Fruit fly (Drosophila melanogaster) whole organism, pupa: ENCODE measurements around the gene CG17258.

Source experiments
- CG10348 ChIP-seq: fragments of 200-800 bp; sonication (Bioruptor generic); IDR thresholded peaks from 2 replicates; pipeline ENCODE4 v1.3.6; 2022; ENCODE audit warnings: missing biosample characterization, missing genetic modification characterization
- CG12605 ChIP-seq: fragments of 200-800 bp; sonication (Bioruptor generic); IDR thresholded peaks from 2 replicates; pipeline ENCODE4 v1.3.6; 2022; ENCODE audit warnings: missing biosample characterization, missing genetic modification characterization
- CG13204 ChIP-seq: fragments of 200-800 bp; sonication (Bioruptor generic); optimal IDR thresholded peaks from 2 replicates; lab custom pipeline; 2018; ENCODE audit warnings: missing biosample characterization, mild to moderate bottlenecking, missing genetic modification characterization, moderate library complexity
- CG14655 ChIP-seq: fragments of 200-800 bp; sonication (Bioruptor generic); optimal IDR thresholded peaks from 3 replicates; lab custom pipeline; 2017; ENCODE audit warnings: mild to moderate bottlenecking, missing biosample characterization, missing genetic modification reagents, missing genetic modification characterization
- CG15710 ChIP-seq: fragments of 200-800 bp; sonication (Bioruptor generic); optimal IDR thresholded peaks from 2 replicates; lab custom pipeline; 2018; ENCODE audit warnings: missing biosample characterization, mild to moderate bottlenecking, missing genetic modification characterization, moderate library complexity
- CG17806 ChIP-seq: fragments of 200-800 bp; sonication (Bioruptor generic); optimal IDR thresholded peaks from 2 replicates; lab custom pipeline; 2018; ENCODE audit warnings: missing biosample characterization, mild to moderate bottlenecking, missing genetic modification characterization, moderate library complexity
- CG32121 ChIP-seq: fragments of 200-800 bp; sonication (Bioruptor generic); IDR thresholded peaks from 2 replicates; pipeline ENCODE4 v1.3.6; 2022; ENCODE audit warnings: missing biosample characterization, missing genetic modification characterization
- CG34367 ChIP-seq: fragments of 200-800 bp; sonication (Bioruptor generic); optimal IDR thresholded peaks from 2 replicates; lab custom pipeline; 2018; ENCODE audit warnings: missing biosample characterization, mild to moderate bottlenecking, missing genetic modification characterization
- CG4496 ChIP-seq: fragments of 200-800 bp; sonication (Bioruptor generic); IDR thresholded peaks from 3 replicates; pipeline ENCODE4 v1.3.6; 2022; ENCODE audit warnings: missing biosample characterization, missing genetic modification characterization
- CG8159 ChIP-seq: fragments of 200-800 bp; sonication (Bioruptor generic); optimal IDR thresholded peaks from 3 replicates; lab custom pipeline; 2018; ENCODE audit warnings: missing biosample characterization, mild to moderate bottlenecking, missing genetic modification characterization, moderate library complexity
- CG8301 ChIP-seq: fragments of 200-800 bp; sonication (Bioruptor generic); optimal IDR thresholded peaks from 2 replicates; lab custom pipeline; 2018; ENCODE audit warnings: missing biosample characterization, mild to moderate bottlenecking, missing genetic modification characterization
- CG9948 ChIP-seq: fragments of 200-800 bp; sonication (Bioruptor generic); optimal IDR thresholded peaks from 2 replicates; lab custom pipeline; 2018; ENCODE audit warnings: missing biosample characterization, mild to moderate bottlenecking, missing genetic modification characterization, moderate library complexity
- D1 ChIP-seq: fragments of 200-800 bp; sonication (Bioruptor generic); optimal IDR thresholded peaks from 2 replicates; lab custom pipeline; 2018; ENCODE audit warnings: missing biosample characterization, mild to moderate bottlenecking, missing genetic modification characterization, moderate library complexity
- EcR ChIP-seq: fragments of 200-800 bp; sonication (Bioruptor generic); optimal IDR thresholded peaks from 3 replicates; lab custom pipeline; 2019; ENCODE audit warnings: missing biosample characterization, missing genetic modification characterization, mild to moderate bottlenecking, moderate library complexity, missing genetic modification reagents
- Ets98B ChIP-seq: fragments of 200-800 bp; sonication (Bioruptor generic); IDR thresholded peaks from 2 replicates; pipeline ENCODE4 v1.3.6; 2022; ENCODE audit warnings: missing biosample characterization, missing genetic modification characterization
- Pif1A ChIP-seq: fragments of 200-800 bp; sonication (Bioruptor generic); optimal IDR thresholded peaks from 3 replicates; lab custom pipeline; 2016; ENCODE audit warnings: missing biosample characterization, missing genetic modification characterization
- Pif1B ChIP-seq: fragments of 200-800 bp; sonication (Bioruptor generic); optimal IDR thresholded peaks from 3 replicates; lab custom pipeline; 2016; ENCODE audit warnings: missing biosample characterization, missing genetic modification characterization
- Snoo ChIP-seq: fragments of 200-800 bp; sonication (Bioruptor generic); optimal IDR thresholded peaks from 3 replicates; lab custom pipeline; 2017; ENCODE audit warnings: missing biosample characterization, mild to moderate bottlenecking, missing genetic modification characterization, inconsistent platforms
- fd96Ca ChIP-seq: fragments of 200-800 bp; sonication (Bioruptor generic); IDR thresholded peaks from 3 replicates; pipeline ENCODE4 v1.3.6; 2022; ENCODE audit warnings: missing biosample characterization, missing genetic modification characterization
- gl ChIP-seq: fragments of 200-800 bp; sonication (Bioruptor generic); optimal IDR thresholded peaks from 2 replicates; lab custom pipeline; 2018; ENCODE audit warnings: missing biosample characterization, mild to moderate bottlenecking, missing genetic modification characterization
- rn ChIP-seq: fragments of 200-800 bp; sonication (Bioruptor generic); IDR thresholded peaks from 2 replicates; pipeline ENCODE4 v1.3.6; 2022; ENCODE audit warnings: missing biosample characterization, missing genetic modification characterization

The CG17258 gene

dm6 chr2L:3037153-3037579 lies 2.0 kb upstream of the CG17258 start, which contains the start of the genes CG17260 and SerRS:
CG17260 (plus strand) TSS chr2L:3037230.
SerRS (minus strand) TSS chr2L:3037403.
- TF ChIP-seq CG13204 (GFP tag; lab: Kevin White, UChicago), result no peak
- peak; percentile 82 for TF ChIP-seq rn
- TF ChIP-seq CG32121 (GFP tag; lab: Robert Waterston, UW), result peak; percentile 91
- peak; percentile 76 for TF ChIP-seq fd96Ca (GFP tag; lab: Robert Waterston, UW)
- TF ChIP-seq CG34367 (tag; lab: Kevin White, UChicago), result peak; percentile 76
- no peak for TF ChIP-seq Pif1A (GFP tag; lab: Kevin White, UChicago)
- TF ChIP-seq Ets98B (GFP tag; lab: Robert Waterston, UW), result peak; percentile 82
- TF ChIP-seq CG8301 (tag; lab: Kevin White, UChicago), result peak; percentile 86
- TF ChIP-seq Snoo (tag; lab: Kevin White, UChicago), result peak; percentile 81
- peak; percentile 90 for TF ChIP-seq CG9948
- peak; percentile 66 for TF ChIP-seq CG12605 (GFP tag; lab: Robert Waterston, UW)
- no peak for TF ChIP-seq CG14655 (GFP tag; lab: Kevin White, UChicago)
- peak; percentile 84 for TF ChIP-seq Pif1B (GFP tag; lab: Kevin White, UChicago)
- TF ChIP-seq D1 (tag; lab: Kevin White, UChicago), result no peak
- peak; percentile 90 for TF ChIP-seq CG10348 (GFP tag; lab: Robert Waterston, UW)
- peak; percentile 86 for TF ChIP-seq CG8159
- no peak for TF ChIP-seq EcR
- peak; percentile 61 for TF ChIP-seq gl (tag; lab: Kevin White, UChicago)
- TF ChIP-seq CG17806 (tag; lab: Kevin White, UChicago), result peak; percentile 90
- peak; percentile 89 for TF ChIP-seq CG15710 (tag; lab: Kevin White, UChicago)
- peak; percentile 91 for TF ChIP-seq CG4496

dm6 chr2L:3030350-3030749 lies 4.8 kb downstream of the CG17258 start, which contains the start of gene GABPI:
GABPI (plus strand) TSS chr2L:3030539.
- TF ChIP-seq Snoo (tag; lab: Kevin White, UChicago) (peak; percentile 21), D1 (tag; lab: Kevin White, UChicago) (no peak)

dm6 chr2L:3029012-3029411 lies 6.1 kb downstream of the CG17258 start, which contains the start of the genes Sf3b2 and CG17219:
Sf3b2 (minus strand) TSS chr2L:3029168.
CG17219 (plus strand) TSS chr2L:3029253.
- TF ChIP-seq CG13204 (GFP tag; lab: Kevin White, UChicago) (no peak), Pif1A (GFP tag; lab: Kevin White, UChicago) (no peak), gl (tag; lab: Kevin White, UChicago) (no peak), CG8301 (tag; lab: Kevin White, UChicago) (no peak), Ets98B (GFP tag; lab: Robert Waterston, UW) (no peak), CG34367 (tag; lab: Kevin White, UChicago) (no peak), CG12605 (GFP tag; lab: Robert Waterston, UW) (no peak), CG14655 (GFP tag; lab: Kevin White, UChicago) (no peak), EcR (no peak), CG15710 (tag; lab: Kevin White, UChicago) (no peak), fd96Ca (GFP tag; lab: Robert Waterston, UW) (no peak), Snoo (tag; lab: Kevin White, UChicago) (no peak), CG9948 (no peak), CG32121 (GFP tag; lab: Robert Waterston, UW) (no peak)

dm6 chr2L:3022986-3023385 lies 12.2 kb downstream of the CG17258 start, which contains the start of the genes alpha4GT1 and Prp40:
alpha4GT1 (minus strand) TSS chr2L:3023141.
Prp40 (plus strand) TSS chr2L:3023226.
- TF ChIP-seq Ets98B (GFP tag; lab: Robert Waterston, UW), result no peak
- TF ChIP-seq CG9948, result no peak
- TF ChIP-seq CG8159, result no peak
- no peak for TF ChIP-seq CG34367 (tag; lab: Kevin White, UChicago)
- no peak for TF ChIP-seq Pif1B (GFP tag; lab: Kevin White, UChicago)
- TF ChIP-seq rn, result no peak
- TF ChIP-seq D1 (tag; lab: Kevin White, UChicago), result no peak
- no peak for TF ChIP-seq CG14655 (GFP tag; lab: Kevin White, UChicago)
- no peak for TF ChIP-seq CG8301 (tag; lab: Kevin White, UChicago)
- TF ChIP-seq CG10348 (GFP tag; lab: Robert Waterston, UW), result no peak
- no peak for TF ChIP-seq CG15710 (tag; lab: Kevin White, UChicago)
- no peak for TF ChIP-seq CG12605 (GFP tag; lab: Robert Waterston, UW)

dm6 chr2L:3018212-3018611 lies 16.9 kb downstream of the CG17258 start, which contains the start of the genes CG17224 and CG17264:
CG17224 (minus strand) TSS chr2L:3018308.
CG17264 (plus strand) TSS chr2L:3018508.
- TF ChIP-seq CG4496, result no peak
- no peak for TF ChIP-seq CG32121 (GFP tag; lab: Robert Waterston, UW)
- TF ChIP-seq D1 (tag; lab: Kevin White, UChicago), result no peak
- TF ChIP-seq Pif1A (GFP tag; lab: Kevin White, UChicago), result no peak
- no peak for TF ChIP-seq CG8159
- no peak for TF ChIP-seq Ets98B (GFP tag; lab: Robert Waterston, UW)

- TF ChIP-seq CG34367 (tag; lab: Kevin White, UChicago) (peak; percentile 39), Pif1A (GFP tag; lab: Kevin White, UChicago) (peak; percentile 69), CG8301 (tag; lab: Kevin White, UChicago) (peak; percentile 67), gl (tag; lab: Kevin White, UChicago) (no peak), CG12605 (GFP tag; lab: Robert Waterston, UW) (peak; percentile 54; the same call in 1 of the 2 replicates), Ets98B (GFP tag; lab: Robert Waterston, UW) (peak; percentile 80), CG9948 (peak; percentile 57), CG10348 (GFP tag; lab: Robert Waterston, UW) (no peak), CG17806 (tag; lab: Kevin White, UChicago) (peak; percentile 59), CG14655 (GFP tag; lab: Kevin White, UChicago) (peak; percentile 81), EcR (no peak), CG15710 (tag; lab: Kevin White, UChicago) (peak; percentile 52), CG8159 (no peak), CG32121 (GFP tag; lab: Robert Waterston, UW) (peak; percentile 69), CG4496 (peak; percentile 86), Pif1B (GFP tag; lab: Kevin White, UChicago) (peak; percentile 44), rn (no peak), Snoo (tag; lab: Kevin White, UChicago) (peak; percentile 12), fd96Ca (GFP tag; lab: Robert Waterston, UW) (peak; percentile 74; the same call in 2 of the 3 replicates), D1 (tag; lab: Kevin White, UChicago) (no peak), CG13204 (GFP tag; lab: Kevin White, UChicago) (no peak)
Observed at dm6 chr2L:3012780-3013179, 22.4 kb downstream of the CG17258 start.
